Fruit fly (Drosophila melanogaster) whole organism, embryonic: ENCODE data around the gene CG11178.
A peak's percentile ranks its signal among the peaks of the same experiment; 100 is the strongest.

ENCODE experiments used
- Awh ChIP-seq: fragments of 200-800 bp; sonication (Bioruptor generic); IDR thresholded peaks from 2 replicates; pipeline ENCODE4, ENCODE4 v1.3.6; 2022; ENCODE audit warnings: missing biosample characterization, missing genetic modification characterization
- CG10267 ChIP-seq: fragments of 200-800 bp; sonication (Bioruptor generic); optimal IDR thresholded peaks from 2 replicates; lab custom pipeline; 2018; ENCODE audit warnings: missing biosample characterization, mild to moderate bottlenecking, missing genetic modification characterization, moderate library complexity
- CG12659 ChIP-seq: fragments of 200-800 bp; sonication (Bioruptor generic); optimal IDR thresholded peaks from 3 replicates; lab custom pipeline; 2017; ENCODE audit warnings: mild to moderate bottlenecking, missing biosample characterization, missing genetic modification reagents, missing genetic modification characterization
- CG13894 ChIP-seq: fragments of 200-800 bp; sonication (Bioruptor generic); optimal IDR thresholded peaks from 3 replicates; lab custom pipeline; 2018; ENCODE audit warnings: missing biosample characterization, mild to moderate bottlenecking, missing genetic modification characterization, moderate library complexity
- CG14710 ChIP-seq: fragments of 200-800 bp; sonication (Bioruptor generic); optimal IDR thresholded peaks from 3 replicates; lab custom pipeline; 2019; ENCODE audit warnings: missing biosample characterization, mild to moderate bottlenecking, missing genetic modification characterization, moderate library complexity
- CG15601 ChIP-seq: fragments of 200-800 bp; sonication (Bioruptor generic); optimal IDR thresholded peaks from 3 replicates; lab custom pipeline; 2019; ENCODE audit warnings: missing biosample characterization, mild to moderate bottlenecking, missing genetic modification characterization, moderate library complexity
- CG17385 ChIP-seq: fragments of 200-800 bp; sonication (Bioruptor generic); optimal IDR thresholded peaks from 3 replicates; lab custom pipeline; 2018; ENCODE audit warnings: missing biosample characterization, mild to moderate bottlenecking, missing genetic modification characterization
- CG1792 ChIP-seq: fragments of 200-800 bp; sonication (Bioruptor generic); optimal IDR thresholded peaks from 2 replicates; lab custom pipeline; 2016; ENCODE audit warnings: missing biosample characterization, missing genetic modification characterization
- CG2199 ChIP-seq: fragments of 200-800 bp; sonication (Bioruptor generic); IDR thresholded peaks from 3 replicates; pipeline ENCODE4 v1.3.6; 2022; ENCODE audit warnings: missing biosample characterization, missing genetic modification characterization
- CG2678 ChIP-seq: fragments of 200-800 bp; sonication (Bioruptor generic); optimal IDR thresholded peaks from 3 replicates; lab custom pipeline; 2019; ENCODE audit warnings: missing biosample characterization, mild to moderate bottlenecking, missing genetic modification characterization, moderate library complexity
- CG31224 ChIP-seq: fragments of 200-800 bp; sonication (Bioruptor generic); IDR thresholded peaks from 2 replicates; pipeline ENCODE4 v1.3.6; 2022; ENCODE audit warnings: missing biosample characterization, missing genetic modification characterization
- CG3407 ChIP-seq: fragments of 200-800 bp; sonication (Bioruptor generic); optimal IDR thresholded peaks from 2 replicates; lab custom pipeline; 2018; ENCODE audit warnings: missing biosample characterization, mild to moderate bottlenecking, missing genetic modification characterization
- CG4360 ChIP-seq: fragments of 200-800 bp; sonication (Bioruptor generic); IDR thresholded peaks from 2 replicates; pipeline ENCODE4 v1.3.6; 2022; ENCODE audit warnings: missing biosample characterization, missing genetic modification characterization
- CG4404 ChIP-seq: fragments of 200-800 bp; sonication (Bioruptor generic); IDR thresholded peaks from 2 replicates; pipeline ENCODE4 v1.3.6; 2022; ENCODE audit warnings: missing biosample characterization, missing genetic modification characterization
- CG6254 ChIP-seq: fragments of 200-800 bp; sonication (Bioruptor generic); optimal IDR thresholded peaks from 3 replicates; lab custom pipeline; 2017; ENCODE audit warnings: mild to moderate bottlenecking, missing biosample characterization, missing genetic modification reagents, missing genetic modification characterization
- CG7786 ChIP-seq: fragments of 200-800 bp; sonication (Bioruptor generic); optimal IDR thresholded peaks from 2 replicates; lab custom pipeline; 2016; ENCODE audit warnings: missing biosample characterization, missing genetic modification characterization
- CG8359 ChIP-seq: fragments of 200-800 bp; sonication (Bioruptor generic); optimal IDR thresholded peaks from 2 replicates; lab custom pipeline; 2017; ENCODE audit warnings: missing biosample characterization, mild to moderate bottlenecking, missing genetic modification characterization, borderline replicate concordance
- CG9817 ChIP-seq: fragments of 200-800 bp; sonication (Bioruptor generic); optimal IDR thresholded peaks from 2 replicates; lab custom pipeline; 2018; ENCODE audit warnings: missing biosample characterization, mild to moderate bottlenecking, missing genetic modification characterization, moderate library complexity
- CoRest ChIP-seq: fragments of 200-800 bp; sonication (Bioruptor generic); optimal IDR thresholded peaks from 3 replicates; lab custom pipeline; 2018; ENCODE audit warnings: missing biosample characterization, mild to moderate bottlenecking, missing genetic modification characterization, moderate library complexity
- Deaf1 ChIP-seq: fragments of 200-800 bp; optimal IDR thresholded peaks from 3 replicates; lab custom pipeline; 2019; ENCODE audit warnings: missing biosample characterization, mild to moderate bottlenecking, missing genetic modification characterization, moderate library complexity
- Fer1 ChIP-seq: fragments of 200-800 bp; sonication (Bioruptor generic); optimal IDR thresholded peaks from 2 replicates; lab custom pipeline; 2017; ENCODE audit warnings: missing biosample characterization, mild to moderate bottlenecking, missing genetic modification characterization
- Fer3 ChIP-seq: fragments of 200-800 bp; sonication (Bioruptor generic); optimal IDR thresholded peaks from 2 replicates; lab custom pipeline; 2018; ENCODE audit warnings: missing biosample characterization, mild to moderate bottlenecking, missing genetic modification characterization, moderate library complexity
- H15 ChIP-seq: fragments of 200-800 bp; sonication (Bioruptor generic); IDR thresholded peaks from 3 replicates; pipeline ENCODE4 v1.3.6; 2022; ENCODE audit warnings: missing biosample characterization, missing genetic modification characterization
- Myb ChIP-seq: fragments of 200-800 bp; sonication (Bioruptor generic); optimal IDR thresholded peaks from 2 replicates; lab custom pipeline; 2016; ENCODE audit warnings: missing biosample characterization, missing genetic modification characterization
- Ptx1 ChIP-seq: fragments of 200-800 bp; sonication (Bioruptor generic); IDR thresholded peaks from 2 replicates; pipeline ENCODE4 v1.3.6; 2022; ENCODE audit warnings: missing biosample characterization, missing genetic modification characterization
- al ChIP-seq: fragments of 200-800 bp; sonication (Bioruptor generic); IDR thresholded peaks from 2 replicates; pipeline ENCODE4 v1.3.6; 2022; ENCODE audit warnings: missing biosample characterization, missing genetic modification characterization
- bbx ChIP-seq: fragments of 200-800 bp; sonication (Bioruptor generic); IDR thresholded peaks from 2 replicates; pipeline ENCODE4 v1.3.6; 2022; ENCODE audit warnings: missing biosample characterization, missing genetic modification characterization; ENCODE audit not compliant: partially characterized antibody
- bcd ChIP-seq: fragments of 200-800 bp; sonication (Bioruptor generic); optimal IDR thresholded peaks from 2 replicates; lab custom pipeline; 2017; ENCODE audit warnings: missing biosample characterization, mild to moderate bottlenecking, missing genetic modification characterization
- bigmax ChIP-seq: fragments of 200-800 bp; sonication (Bioruptor generic); optimal IDR thresholded peaks from 2 replicates; lab custom pipeline; 2018; ENCODE audit warnings: missing biosample characterization, mild to moderate bottlenecking, missing genetic modification characterization
- cas ChIP-seq: fragments of 200-800 bp; sonication (Bioruptor generic); IDR thresholded peaks from 2 replicates; pipeline ENCODE4 v1.3.6; 2022; ENCODE audit warnings: missing biosample characterization, missing genetic modification characterization
- crc ChIP-seq: fragments of 200-800 bp; sonication (Bioruptor generic); optimal IDR thresholded peaks from 2 replicates; lab custom pipeline; 2016; ENCODE audit warnings: missing biosample characterization, missing genetic modification characterization
- dpn ChIP-seq, 2 experiments: fragments of 200-800 bp; sonication (Bioruptor generic); optimal IDR thresholded peaks; 3 replicates each; lab custom pipeline; 2016; ENCODE audit warnings: missing biosample characterization in 2 of 2, missing genetic modification characterization in 2 of 2
- ems ChIP-seq: fragments of 200-800 bp; sonication (Bioruptor generic); optimal IDR thresholded peaks from 3 replicates; lab custom pipeline; 2016; ENCODE audit warnings: missing biosample characterization, missing genetic modification characterization
- eve ChIP-seq, 2 experiments: fragments of >200 bp; optimal IDR thresholded peaks; 2 replicates each; lab custom pipeline; 2017; ENCODE audit warnings: missing biosample characterization in 2 of 2, missing genetic modification characterization in 2 of 2
- fru ChIP-seq: fragments of >200 bp; optimal IDR thresholded peaks from 2 replicates; lab custom pipeline; 2017
- gcm ChIP-seq: fragments of 200-800 bp; sonication (Bioruptor generic); optimal IDR thresholded peaks from 2 replicates; lab custom pipeline; 2019; ENCODE audit warnings: missing biosample characterization, mild to moderate bottlenecking, missing genetic modification characterization, moderate library complexity
- gt ChIP-seq: fragments of 200-800 bp; sonication (Bioruptor generic); IDR thresholded peaks from 2 replicates; pipeline ENCODE4 v1.3.6; 2022; ENCODE audit warnings: missing biosample characterization, missing genetic modification characterization
- ken ChIP-seq: fragments of 200-800 bp; sonication (Bioruptor generic); IDR thresholded peaks from 3 replicates; pipeline ENCODE4 v1.3.6; 2022; ENCODE audit warnings: missing biosample characterization, missing genetic modification characterization
- lmd ChIP-seq: fragments of 200-800 bp; sonication (Bioruptor generic); IDR thresholded peaks from 2 replicates; pipeline ENCODE4 v1.3.6; 2022; ENCODE audit warnings: missing biosample characterization, missing genetic modification characterization
- odd ChIP-seq: fragments of 200-800 bp; sonication (Bioruptor generic); optimal IDR thresholded peaks from 2 replicates; lab custom pipeline; 2017; ENCODE audit warnings: missing biosample characterization, mild to moderate bottlenecking, missing genetic modification characterization
- pan ChIP-seq, 4 experiments: fragments of >200 bp in 3 of 4; fragments of 200-800 bp in 1 of 4; sonication (Bioruptor generic) in 1 of 4; optimal IDR thresholded peaks in 3 of 4; IDR thresholded peaks in 1 of 4; 2 replicates each; pipeline versions ENCODE4 v1.3.6 to Lab custom; 2017 to 2022; ENCODE audit warnings: missing biosample characterization in 2 of 4, missing genetic modification characterization in 2 of 4, mixed read lengths in 1 of 4
- prd ChIP-seq, 3 experiments: fragments of >200 bp in 2 of 3; fragments of 200-800 bp in 1 of 3; sonication (Bioruptor generic) in 1 of 3; optimal IDR thresholded peaks in 2 of 3; IDR thresholded peaks in 1 of 3; 2 replicates in 2 of 3; 3 replicates in 1 of 3; pipeline versions ENCODE4 v1.3.6 to Lab custom; 2017 to 2022; ENCODE audit warnings: missing biosample characterization in 1 of 3, missing genetic modification characterization in 1 of 3
- salm ChIP-seq: fragments of 200-800 bp; sonication (Bioruptor generic); optimal IDR thresholded peaks from 2 replicates; lab custom pipeline; 2018; ENCODE audit warnings: missing biosample characterization, mild to moderate bottlenecking, missing genetic modification characterization
- seq ChIP-seq: fragments of 200-800 bp; sonication (Bioruptor generic); IDR thresholded peaks from 2 replicates; pipeline ENCODE4 v1.3.6; 2022; ENCODE audit warnings: missing biosample characterization, missing genetic modification characterization
- unc-4 ChIP-seq: fragments of 200-800 bp; sonication (Bioruptor generic); IDR thresholded peaks from 2 replicates; pipeline ENCODE4 v1.3.6; 2022; ENCODE audit warnings: missing biosample characterization, missing genetic modification characterization; ENCODE audit not compliant: partially characterized antibody
- wek ChIP-seq: fragments of 200-800 bp; sonication (Bioruptor generic); optimal IDR thresholded peaks from 3 replicates; lab custom pipeline; 2018; ENCODE audit warnings: missing biosample characterization, mild to moderate bottlenecking, missing genetic modification characterization, moderate library complexity
- yki ChIP-seq: fragments of >200 bp; optimal IDR thresholded peaks from 3 replicates; lab custom pipeline; 2018
- z ChIP-seq: fragments of 200-800 bp; sonication (Bioruptor generic); IDR thresholded peaks from 3 replicates; pipeline ENCODE4 v1.3.6; 2022; ENCODE audit warnings: missing biosample characterization, missing genetic modification characterization
- zen ChIP-seq: fragments of 200-800 bp; sonication (Bioruptor generic); optimal IDR thresholded peaks from 3 replicates; lab custom pipeline; 2018; ENCODE audit warnings: missing biosample characterization, mild to moderate bottlenecking, missing genetic modification characterization, moderate library complexity
- zfh2 ChIP-seq: fragments of 200-800 bp; sonication (Bioruptor generic); optimal IDR thresholded peaks from 2 replicates; lab custom pipeline; 2016; ENCODE audit warnings: missing biosample characterization, missing genetic modification characterization

The CG11178 gene

dm6 chrX:13572382-13572781 is 33.1 kb upstream of the CG11178 start (continued):
- TF ChIP-seq CG8359 (GFP tag; lab: Kevin White, UChicago) (peak; percentile 32), CG2678 (tag; lab: Kevin White, UChicago) (peak; percentile 75), CG4360 (no peak), CG7786 (GFP tag; lab: Kevin White, UChicago) (peak; percentile 31), ken (GFP tag; lab: Robert Waterston, UW) (0 out of 3 replicates have a peak, but pooled peaks have one; percentile 8), wek (GFP tag; lab: Kevin White, UChicago) (no peak), ems (GFP tag; lab: Kevin White, UChicago) (peak; percentile 46), zen (tag; lab: Kevin White, UChicago) (no peak), al (GFP tag; lab: Robert Waterston, UW) (peak; percentile 30; the same call in 1 of the 2 replicates), CG15601 (peak; percentile 17), bigmax (GFP tag; lab: Kevin White, UChicago) (no peak), CoRest (peak; percentile 64), Myb (peak; percentile 28), CG12659 (GFP tag; lab: Kevin White, UChicago) (peak; percentile 18), prd (optimal IDR thresholded peaks at IDR 0.05; lab: Kevin White, UChicago) (no peak), prd (GFP tag; IDR thresholded peaks at IDR 0.05; lab: Robert Waterston, UW) (peak; percentile 50; the same call in 1 of the 3 replicates), Ptx1 (GFP tag; lab: Robert Waterston, UW) (peak; percentile 62), CG4404 (GFP tag; lab: Robert Waterston, UW) (no peak), dpn (GFP tag; optimal IDR thresholded peaks at IDR 0.05; lab: Kevin White, UChicago) (peak; percentile 58 to 60), CG3407 (peak; percentile 5), zfh2 (GFP tag; lab: Kevin White, UChicago) (peak; percentile 14), fru (lab: Kevin White, UChicago) (no peak), gt (GFP tag; lab: Robert Waterston, UW) (no peak), CG9817 (peak; percentile 10), CG6254 (GFP tag; lab: Kevin White, UChicago) (peak; percentile 39), salm (tag; lab: Kevin White, UChicago) (peak; percentile 20), CG17385 (GFP tag; lab: Kevin White, UChicago) (peak; percentile 51), unc-4 (no peak), bcd (GFP tag; lab: Kevin White, UChicago) (peak; percentile 50), lmd (GFP tag; lab: Robert Waterston, UW) (peak; percentile 54), CG1792 (GFP tag; lab: Kevin White, UChicago) (no peak), Fer1 (GFP tag; lab: Kevin White, UChicago) (peak; percentile 70), cas (GFP tag; lab: Robert Waterston, UW) (no peak), crc (GFP tag; lab: Kevin White, UChicago) (no peak), yki (no peak), CG14710 (tag; lab: Kevin White, UChicago) (peak; percentile 58), CG10267 (tag; lab: Kevin White, UChicago) (peak; percentile 47), odd (peak; percentile 1), bbx (GFP tag; lab: Robert Waterston, UW) (no peak), Fer3 (tag; lab: Kevin White, UChicago) (peak; percentile 23), Deaf1 (tag; lab: Kevin White, UChicago) (peak; percentile 1), eve (GFP tag; optimal IDR thresholded peaks at IDR 0.05; lab: Kevin White, UChicago) (peak in 1 of 2 experiments; percentile 76), z (no peak), gcm (GFP tag; lab: Kevin White, UChicago) (peak; percentile 37), H15 (no peak), Awh (peak; percentile 11; the same call in 1 of the 2 replicates), CG31224 (0 out of 2 replicates have a peak, but pooled peaks have one; percentile 15), CG13894 (peak; percentile 1), CG2199 (no peak), seq (peak; percentile 57), pan (optimal IDR thresholded peaks at IDR 0.05; lab: Kevin White, UChicago) (no peak), pan (GFP tag; optimal IDR thresholded peaks at IDR 0.05 in 1 of 2, IDR thresholded peaks at IDR 0.05 in 1 of 2) (peak in 1 of 2 experiments; percentile 6)
